Fruit fly (Drosophila melanogaster) whole organism, wandering third instar larva: ENCODE results near the gene TbCMF46.

ENCODE experiments used
- Abd-B ChIP-seq: fragments of >200 bp; optimal IDR thresholded peaks from 2 replicates; lab custom pipeline; 2017; ENCODE audit warnings: missing biosample characterization, missing genetic modification characterization
- CG32264 ChIP-seq: fragments of 200-800 bp; sonication (Bioruptor generic); optimal IDR thresholded peaks from 2 replicates; lab custom pipeline; 2016; ENCODE audit warnings: missing biosample characterization, missing genetic modification characterization
- CG9705 ChIP-seq: fragments of 200-800 bp; sonication (Bioruptor generic); optimal IDR thresholded peaks from 2 replicates; lab custom pipeline; 2018; ENCODE audit warnings: missing biosample characterization, mild to moderate bottlenecking, missing genetic modification characterization
- CrebA ChIP-seq: fragments of 200-800 bp; sonication (Bioruptor generic); optimal IDR thresholded peaks from 2 replicates; lab custom pipeline; 2016; ENCODE audit warnings: missing biosample characterization, mild to moderate bottlenecking, missing genetic modification characterization, borderline replicate concordance
- Dfd ChIP-seq: fragments of >200 bp; optimal IDR thresholded peaks from 2 replicates; lab custom pipeline; 2017; ENCODE audit warnings: missing biosample characterization, missing genetic modification characterization
- Dif ChIP-seq: fragments of 200-275, 200-300 bp; sonication (Bioruptor generic); optimal IDR thresholded peaks from 2 replicates; lab custom pipeline; 2018; ENCODE audit warnings: missing biosample characterization, missing genetic modification characterization; ENCODE audit not compliant: partially characterized antibody
- GATAd ChIP-seq: sonication (Bioruptor generic); optimal IDR thresholded peaks from 2 replicates; lab custom pipeline; 2016; ENCODE audit warnings: missing biosample characterization, missing genetic modification characterization
- HLH106 ChIP-seq: fragments of 200-800 bp; optimal IDR thresholded peaks from 3 replicates; lab custom pipeline; 2019; ENCODE audit warnings: missing biosample characterization, mild to moderate bottlenecking, missing genetic modification characterization, moderate library complexity
- Hnf4 ChIP-seq: fragments of 200-800 bp; sonication (Bioruptor generic); optimal IDR thresholded peaks from 2 replicates; lab custom pipeline; 2016; ENCODE audit warnings: missing biosample characterization, mild to moderate bottlenecking, missing genetic modification characterization
- Hr78 ChIP-seq: fragments of >200 bp; optimal IDR thresholded peaks from 2 replicates; lab custom pipeline; 2017; ENCODE audit warnings: missing biosample characterization, missing genetic modification characterization
- Hr83 ChIP-seq: fragments of 200-300 bp; sonication (Bioruptor generic); optimal IDR thresholded peaks from 2 replicates; lab custom pipeline; 2016; ENCODE audit warnings: missing biosample characterization, mild to moderate bottlenecking, missing genetic modification characterization, moderate library complexity; ENCODE audit not compliant: poor library complexity, severe bottlenecking
- Jra ChIP-seq: sonication (Bioruptor generic); optimal IDR thresholded peaks from 2 replicates; lab custom pipeline; 2016; ENCODE audit warnings: missing biosample characterization, missing genetic modification characterization
- Mio ChIP-seq: sonication (Bioruptor generic); optimal IDR thresholded peaks from 2 replicates; lab custom pipeline; 2016; ENCODE audit warnings: missing biosample characterization, missing genetic modification characterization
- Myc ChIP-seq: fragments of >200 bp; optimal IDR thresholded peaks from 2 replicates; lab custom pipeline; 2017
- N ChIP-seq: fragments of >200 bp; optimal IDR thresholded peaks from 2 replicates; lab custom pipeline; 2018; ENCODE audit warnings: missing biosample characterization, missing external identifiers, missing genetic modification characterization
- OdsH ChIP-seq: fragments of 200-800 bp; sonication (Bioruptor generic); optimal IDR thresholded peaks from 2 replicates; lab custom pipeline; 2016; ENCODE audit warnings: missing biosample characterization, mild to moderate bottlenecking, missing genetic modification characterization
- Rel ChIP-seq, 2 experiments: fragments of 200-800 bp; sonication (Bioruptor generic) in 1 of 2; optimal IDR thresholded peaks; 2 replicates in 1 of 2; 3 replicates in 1 of 2; lab custom pipeline; 2016 to 2019; ENCODE audit warnings: mild to moderate bottlenecking in 2 of 2, missing biosample characterization in 2 of 2, missing genetic modification characterization in 2 of 2, moderate library complexity in 1 of 2
- Sp1 ChIP-seq: fragments of 200-800 bp; sonication (Bioruptor generic); optimal IDR thresholded peaks from 3 replicates; lab custom pipeline; 2019; ENCODE audit warnings: missing biosample characterization, mild to moderate bottlenecking, missing genetic modification characterization, moderate library complexity
- Vsx2 ChIP-seq: fragments of 200-300, 225-300 bp; sonication (Bioruptor generic); optimal IDR thresholded peaks from 2 replicates; lab custom pipeline; 2018; ENCODE audit warnings: missing biosample characterization, missing genetic modification characterization; ENCODE audit not compliant: partially characterized antibody
- br ChIP-seq: fragments of 200-800 bp; sonication (Bioruptor generic); optimal IDR thresholded peaks from 2 replicates; lab custom pipeline; 2016; ENCODE audit warnings: missing biosample characterization, missing genetic modification characterization
- brk ChIP-seq: fragments of 200-800 bp; sonication (Bioruptor generic); optimal IDR thresholded peaks from 2 replicates; lab custom pipeline; 2016; ENCODE audit warnings: missing biosample characterization, mild to moderate bottlenecking, missing genetic modification characterization
- dl ChIP-seq, 2 experiments: fragments of 175-275, 200-275 bp in 1 of 2; fragments of 200-275 bp in 1 of 2; sonication (Bioruptor generic); optimal IDR thresholded peaks; lab custom pipeline; 2018; ENCODE audit warnings: mild to moderate bottlenecking in 2 of 2, missing biosample characterization in 2 of 2, missing genetic modification characterization in 2 of 2, moderate library complexity in 2 of 2; ENCODE audit not compliant: partially characterized antibody in 2 of 2, insufficient read depth in 1 of 2
- dmrt93B ChIP-seq: fragments of 200-800 bp; sonication (Bioruptor generic); optimal IDR thresholded peaks from 2 replicates; lab custom pipeline; 2018; ENCODE audit warnings: missing biosample characterization, mild to moderate bottlenecking, missing genetic modification characterization
- dsf ChIP-seq: sonication (Bioruptor generic); optimal IDR thresholded peaks from 2 replicates; lab custom pipeline; 2016; ENCODE audit warnings: missing biosample characterization, missing genetic modification characterization, borderline replicate concordance
- ey ChIP-seq: fragments of 200-800 bp; sonication (Bioruptor generic); optimal IDR thresholded peaks from 2 replicates; lab custom pipeline; 2016; ENCODE audit warnings: missing biosample characterization, missing genetic modification characterization
- foxo ChIP-seq, 2 experiments: fragments of 200-800 bp; sonication (Bioruptor generic); optimal IDR thresholded peaks; 2 replicates in 1 of 2; 3 replicates in 1 of 2; lab custom pipeline; 2016 to 2017; ENCODE audit warnings: missing biosample characterization in 2 of 2, missing genetic modification characterization in 2 of 2
- fru ChIP-seq: fragments of 200-800 bp; sonication (Bioruptor generic); optimal IDR thresholded peaks from 3 replicates; lab custom pipeline; 2016; ENCODE audit warnings: missing biosample characterization, mild to moderate bottlenecking, missing genetic modification characterization
- h ChIP-seq: fragments of 200-800 bp; sonication (Bioruptor generic); optimal IDR thresholded peaks from 3 replicates; lab custom pipeline; 2016; ENCODE audit warnings: missing biosample characterization, mild to moderate bottlenecking, missing genetic modification characterization
- jim ChIP-seq: fragments of 175-275, 200-325 bp; sonication (Bioruptor generic); optimal IDR thresholded peaks from 2 replicates; lab custom pipeline; 2016; ENCODE audit warnings: missing biosample characterization, mild to moderate bottlenecking, missing genetic modification characterization
- lola ChIP-seq: fragments of >200 bp; optimal IDR thresholded peaks from 2 replicates; lab custom pipeline; 2017; ENCODE audit warnings: missing biosample characterization, missing genetic modification characterization
- pan ChIP-seq: fragments of >200 bp; optimal IDR thresholded peaks from 2 replicates; lab custom pipeline; 2017
- psq ChIP-seq: fragments of 200-800 bp; sonication (Bioruptor generic); optimal IDR thresholded peaks from 3 replicates; lab custom pipeline; 2017; ENCODE audit warnings: missing biosample characterization, mild to moderate bottlenecking, missing genetic modification characterization, moderate library complexity
- rgr ChIP-seq: fragments of 200-800 bp; sonication (Bioruptor generic); optimal IDR thresholded peaks from 3 replicates; lab custom pipeline; 2016; ENCODE audit warnings: missing biosample characterization, mild to moderate bottlenecking, missing genetic modification characterization
- sage ChIP-seq: fragments of 200-800 bp; sonication (Bioruptor generic); optimal IDR thresholded peaks from 2 replicates; lab custom pipeline; 2016; ENCODE audit warnings: missing biosample characterization, mild to moderate bottlenecking, missing genetic modification characterization
- sv ChIP-seq: fragments of 200-800 bp; sonication (Bioruptor generic); optimal IDR thresholded peaks from 3 replicates; lab custom pipeline; 2016; ENCODE audit warnings: missing biosample characterization, missing genetic modification characterization
- tai ChIP-seq: sonication (Bioruptor generic); optimal IDR thresholded peaks from 2 replicates; lab custom pipeline; 2016; ENCODE audit warnings: missing biosample characterization, missing genetic modification characterization
- usp ChIP-seq: fragments of >200 bp; optimal IDR thresholded peaks from 2 replicates; lab custom pipeline; 2017; ENCODE audit warnings: missing biosample characterization, missing genetic modification characterization
- woc ChIP-seq: sonication (Bioruptor generic); optimal IDR thresholded peaks from 2 replicates; lab custom pipeline; 2016; ENCODE audit warnings: missing biosample characterization, mild to moderate bottlenecking, missing genetic modification characterization

The TbCMF46 gene

DNA sequence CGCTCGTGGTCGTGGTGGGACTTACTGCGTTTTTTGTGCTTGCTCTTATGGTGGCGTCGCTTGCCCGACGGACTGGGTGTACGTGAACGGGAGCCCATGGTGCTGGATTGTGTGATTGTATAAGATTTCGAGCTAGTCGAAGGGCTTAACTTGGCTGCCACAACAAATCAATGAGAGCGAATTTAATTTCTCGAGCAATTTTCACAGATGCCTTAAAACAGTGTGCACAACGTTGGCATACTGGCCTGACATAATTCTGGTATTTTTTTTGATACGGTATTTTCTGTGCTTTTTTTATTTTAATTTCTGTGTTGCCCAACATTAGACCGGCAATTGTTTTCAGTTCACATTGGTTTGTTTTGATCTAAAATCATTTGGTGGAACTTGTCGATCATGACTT, 13.2 kb upstream of the TbCMF46 start, which contains the start of gene Arglu1:
Arglu1 (minus strand) TSS at position 227 of the 400 bp plus-strand sequence.
- TF ChIP-seq ey (peak; percentile 5), Sp1 (GFP tag; lab: Kevin White, UChicago) (no peak), OdsH (no peak), Hr83 (GFP tag; lab: Kevin White, UChicago) (peak; percentile 92), lola (no peak), fru (GFP tag; lab: Kevin White, UChicago) (peak; percentile 41), HLH106 (tag; lab: Kevin White, UChicago) (peak; percentile 4), Myc (lab: Kevin White, UChicago) (no peak), jim (peak; percentile 33), Vsx2 (GFP tag; lab: Kevin White, UChicago) (peak; percentile 25), h (peak; percentile 62), br (no peak), rgr (peak; percentile 64), foxo (GFP tag; optimal IDR thresholded peaks at IDR 0.05; lab: Kevin White, UChicago) (peak in 1 of 2 experiments; percentile 54), CG32264 (peak; percentile 34), Jra (GFP tag; lab: Kevin White, UChicago) (peak; percentile 32), psq (GFP tag; lab: Kevin White, UChicago) (peak; percentile 26)

DNA sequence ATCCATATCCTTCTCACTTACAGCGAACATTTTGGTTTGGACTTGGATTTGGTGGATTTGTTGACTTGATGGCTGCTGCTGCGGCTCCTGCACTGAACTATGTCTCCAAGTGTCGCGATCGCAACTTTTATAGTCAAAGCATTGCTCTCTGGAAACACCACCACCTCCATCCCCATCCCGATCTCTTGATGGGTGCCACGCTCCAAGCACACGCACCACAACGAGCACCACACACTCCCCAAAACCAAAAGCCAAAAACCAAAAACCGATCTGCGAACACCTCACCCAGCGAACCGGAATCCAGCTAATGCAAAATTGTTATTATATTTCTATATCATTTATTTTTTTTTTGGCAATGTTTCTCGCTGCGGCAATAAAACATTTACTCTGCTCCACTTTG, 8.4 kb upstream of the TbCMF46 start, which contains the start of gene Cpr30F:
Cpr30F (minus strand) TSS at position 101 of the 400 bp plus-strand sequence.
- TF ChIP-seq br = no peak
- TF ChIP-seq sage (GFP tag; lab: Kevin White, UChicago) = no peak
- no peak for TF ChIP-seq Jra (GFP tag; lab: Kevin White, UChicago)
- no peak for TF ChIP-seq dsf (GFP tag; lab: Kevin White, UChicago)
- no peak for TF ChIP-seq lola
- TF ChIP-seq rgr = no peak
- TF ChIP-seq foxo (GFP tag; optimal IDR thresholded peaks at IDR 0.05; lab: Kevin White, UChicago) = no peak
- no peak for TF ChIP-seq CrebA (GFP tag; lab: Kevin White, UChicago)
- TF ChIP-seq GATAd = no peak
- no peak for TF ChIP-seq Dfd (GFP tag; lab: Kevin White, UChicago)
- no peak for TF ChIP-seq OdsH
- no peak for TF ChIP-seq HLH106 (tag; lab: Kevin White, UChicago)
- TF ChIP-seq CG32264 = no peak
- no peak for TF ChIP-seq Hr83 (GFP tag; lab: Kevin White, UChicago)
- TF ChIP-seq brk = no peak
- TF ChIP-seq Sp1 (GFP tag; lab: Kevin White, UChicago) = no peak
- no peak for TF ChIP-seq fru (GFP tag; lab: Kevin White, UChicago)
- TF ChIP-seq Abd-B (GFP tag; lab: Kevin White, UChicago) = no peak

DNA sequence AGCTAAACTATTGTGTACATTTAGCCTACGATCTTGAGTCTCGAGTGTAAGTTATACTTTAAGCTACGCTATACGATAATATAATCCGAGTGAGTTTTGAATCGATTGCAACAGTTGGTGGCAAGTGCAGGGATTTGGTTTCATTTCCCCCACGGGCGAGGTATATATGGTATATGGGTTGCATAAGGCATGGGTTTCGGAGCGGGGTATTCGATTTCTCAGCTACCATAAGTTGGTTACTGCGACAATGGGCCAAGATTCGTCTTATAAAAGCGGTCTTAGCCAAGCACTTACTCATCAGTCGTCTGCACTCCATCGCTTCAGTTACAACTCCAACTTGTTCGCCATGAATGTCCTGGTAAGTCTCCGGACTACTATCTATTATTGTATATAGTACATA, 5.6 kb upstream of the TbCMF46 start, which contains the start of gene CG42367:
CG42367 (plus strand) TSS at position 301 of the 400 bp plus-strand sequence.
- TF ChIP-seq OdsH = no peak

DNA sequence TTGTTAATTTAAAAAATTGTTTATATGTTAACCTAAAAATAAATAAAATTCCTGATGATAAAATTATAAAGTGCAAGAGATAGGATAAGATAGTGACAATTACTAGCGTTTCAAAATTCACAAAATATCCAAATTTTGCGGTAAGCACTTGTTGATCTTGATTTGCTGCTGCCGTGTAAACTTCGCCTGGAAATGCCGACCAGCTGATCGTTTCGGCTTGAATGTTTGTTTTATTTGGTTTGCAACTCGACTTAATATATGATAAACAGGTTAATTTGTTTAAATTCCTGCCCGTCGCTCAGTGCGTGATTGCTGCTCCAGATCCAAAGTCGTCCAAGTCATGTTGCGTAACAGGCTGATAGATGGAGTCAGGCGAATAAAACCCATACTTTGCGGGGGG, 3.3 kb downstream of the TbCMF46 start, which contains the start of gene CG4592:
CG4592 (plus strand) TSS at position 233 of the 400 bp plus-strand sequence.
- peak; percentile 43 for TF ChIP-seq sv (GFP tag; lab: Kevin White, UChicago)
- TF ChIP-seq sage (GFP tag; lab: Kevin White, UChicago) = no peak
- peak; percentile 39 for TF ChIP-seq psq (GFP tag; lab: Kevin White, UChicago)
- TF ChIP-seq dl (GFP tag; optimal IDR thresholded peaks at IDR 0.05; lab: Kevin White, UChicago; ENCODE audit: insufficient read depth in 1 of 2, partially characterized antibody in 2 of 2) = no peak
- no peak for TF ChIP-seq pan
- no peak for TF ChIP-seq Mio
- no peak for TF ChIP-seq ey
- TF ChIP-seq lola = no peak
- TF ChIP-seq tai (GFP tag; lab: Kevin White, UChicago) = no peak
- TF ChIP-seq br = peak; percentile 73
- peak; percentile 43 for TF ChIP-seq CG9705
- TF ChIP-seq Dif (GFP tag; lab: Kevin White, UChicago) = no peak
- no peak for TF ChIP-seq Myc (lab: Kevin White, UChicago)
- peak; percentile 60 for TF ChIP-seq Hr83 (GFP tag; lab: Kevin White, UChicago)
- no peak for TF ChIP-seq Vsx2 (GFP tag; lab: Kevin White, UChicago)
- TF ChIP-seq HLH106 (tag; lab: Kevin White, UChicago) = peak; percentile 73
- peak in 1 of 2 experiments; percentile 81 for TF ChIP-seq foxo (GFP tag; optimal IDR thresholded peaks at IDR 0.05; lab: Kevin White, UChicago)
- peak; percentile 78 for TF ChIP-seq h
- peak; percentile 52 for TF ChIP-seq woc
- no peak for TF ChIP-seq Abd-B (GFP tag; lab: Kevin White, UChicago)
- TF ChIP-seq Rel (GFP tag; optimal IDR thresholded peaks at IDR 0.05; lab: Kevin White, UChicago) = no peak
- no peak for TF ChIP-seq Rel (tag; optimal IDR thresholded peaks at IDR 0.05; lab: Kevin White, UChicago)
- TF ChIP-seq Hr78 (GFP tag; lab: Kevin White, UChicago) = no peak
- no peak for TF ChIP-seq rgr
- TF ChIP-seq Sp1 (GFP tag; lab: Kevin White, UChicago) = no peak
- no peak for TF ChIP-seq fru (GFP tag; lab: Kevin White, UChicago)
- peak; percentile 62 for TF ChIP-seq OdsH
- peak; percentile 26 for TF ChIP-seq Jra (GFP tag; lab: Kevin White, UChicago)
- no peak for TF ChIP-seq GATAd
- no peak for TF ChIP-seq usp (GFP tag; lab: Kevin White, UChicago)
- peak; percentile 19 for TF ChIP-seq CG32264
- no peak for TF ChIP-seq jim
- peak; percentile 25 for TF ChIP-seq dmrt93B (GFP tag; lab: Kevin White, UChicago)
- no peak for TF ChIP-seq Hnf4
- no peak for TF ChIP-seq Dfd (GFP tag; lab: Kevin White, UChicago)
- no peak for TF ChIP-seq N (GFP tag; lab: Kevin White, UChicago)
- no peak for TF ChIP-seq CrebA (GFP tag; lab: Kevin White, UChicago)
- no peak for TF ChIP-seq dsf (GFP tag; lab: Kevin White, UChicago)
- no peak for TF ChIP-seq brk
